Worm (Caenorhabditis elegans): Measurements from ENCODE around the gene srh-231.
"Not testable (repeated sequence)": the region's sequence is repeated elsewhere in the genome, so short reads cannot be mapped to it uniquely, and the experiment has no call there.

srh-231 gene

ce11 chrV:7339831-7340230 is 12.2 kb downstream of the srh-231 start, which contains the start of gene srh-187:
Gene srh-187, minus strand, starts transcription at chrV:7339931.
- TF ChIP-seq attf-3 (GFP tag; conservative IDR thresholded peaks at IDR 0.05) (no peak), hmg-1.2 (GFP tag; IDR thresholded peaks at IDR 0.05) (no peak), lsl-1 (GFP tag; optimal IDR thresholded peaks at IDR 0.05) (no peak), F55B11.4 (tag; optimal IDR thresholded peaks at IDR 0.05; ENCODE audit: borderline replicate concordance, insufficient read depth) (no peak), nhr-179 (tag; optimal IDR thresholded peaks at IDR 0.05) (no peak), rec-8 (tag; optimal IDR thresholded peaks at IDR 0.05) (no peak), ekl-4 (GFP tag; IDR thresholded peaks at IDR 0.05) (no peak), cebp-1 (GFP tag; IDR thresholded peaks at IDR 0.05) (no peak), cebp-1 (tag; optimal IDR thresholded peaks at IDR 0.05) (no peak), ztf-26 (tag; optimal IDR thresholded peaks at IDR 0.05) (no peak), ZK185.1 (tag; optimal IDR thresholded peaks at IDR 0.05; ENCODE audit: poor library complexity, severe bottlenecking) (no peak)

- not testable (repeated sequence) for TF ChIP-seq F39B2.1 (GFP tag; IDR thresholded peaks at IDR 0.05); F55B11.4 (tag; optimal IDR thresholded peaks at IDR 0.05; ENCODE audit: borderline replicate concordance, insufficient read depth); mcd-1 (GFP tag; IDR thresholded peaks at IDR 0.05)
Observed at ce11 chrV:7337218-7337617, 14.8 kb downstream of the srh-231 start, which contains the start of gene F10G2.7. Gene F10G2.7, minus strand, starts transcription at chrV:7337318.

ce11 chrV:7332253-7332652 is 19.8 kb downstream of the srh-231 start, which contains the start of gene F10G2.1:
Gene F10G2.1, plus strand, starts transcription at chrV:7332553.
- no peak for TF ChIP-seq F55B11.4 (tag; optimal IDR thresholded peaks at IDR 0.05; ENCODE audit: borderline replicate concordance, insufficient read depth)
- no peak for TF ChIP-seq madf-8 (GFP tag; conservative IDR thresholded peaks at IDR 0.05)
- no peak for TF ChIP-seq mel-28 (tag; optimal IDR thresholded peaks at IDR 0.05; ENCODE audit: borderline replicate concordance)
- no peak for TF ChIP-seq T26A5.8 (tag; optimal IDR thresholded peaks at IDR 0.05)
- no peak for TF ChIP-seq F10E7.11 (tag; optimal IDR thresholded peaks at IDR 0.05)
- TF ChIP-seq egl-44 (GFP tag; IDR thresholded peaks at IDR 0.05) = no peak
- no peak for TF ChIP-seq hlh-26 (GFP tag; conservative IDR thresholded peaks at IDR 0.05)
- TF ChIP-seq nhr-90 (tag; optimal IDR thresholded peaks at IDR 0.05) = no peak
- no peak for TF ChIP-seq ccch-3 (GFP tag; optimal IDR thresholded peaks at IDR 0.05)
- TF ChIP-seq akir-1 (GFP tag; optimal IDR thresholded peaks at IDR 0.05) = no peak
- no peak for TF ChIP-seq tbx-9 (tag; optimal IDR thresholded peaks at IDR 0.05; ENCODE audit: borderline replicate concordance)

ce11 chrV:7330868-7331267 is 21.2 kb downstream of the srh-231 start, which contains the start of gene F10G2.2:
Gene F10G2.2, plus strand, starts transcription at chrV:7331168.
- no peak for TF ChIP-seq hlh-12 (tag; optimal IDR thresholded peaks at IDR 0.05)
- TF ChIP-seq ztf-28 (GFP tag; IDR thresholded peaks at IDR 0.05) = no peak
- no peak for TF ChIP-seq atf-7 (tag; optimal IDR thresholded peaks at IDR 0.05)
- no peak for TF ChIP-seq die-1 (tag; optimal IDR thresholded peaks at IDR 0.05)
- no peak for TF ChIP-seq gei-17 (GFP tag; optimal IDR thresholded peaks at IDR 0.05)
- TF ChIP-seq madf-8 (GFP tag; conservative IDR thresholded peaks at IDR 0.05) = no peak
- TF ChIP-seq B0035.1 (tag; optimal IDR thresholded peaks at IDR 0.05) = no peak
- no peak for TF ChIP-seq aptf-3 (GFP tag; IDR thresholded peaks at IDR 0.05)
- no peak for TF ChIP-seq T07F8.4 (tag; optimal IDR thresholded peaks at IDR 0.05)
- TF ChIP-seq ztf-26 (tag; optimal IDR thresholded peaks at IDR 0.05) = no peak
- no peak for TF ChIP-seq snpc-1.3 (tag; optimal IDR thresholded peaks at IDR 0.05; ENCODE audit: insufficient read depth)
- TF ChIP-seq let-607 (tag; optimal IDR thresholded peaks at IDR 0.05) = no peak
- no peak for TF ChIP-seq tbx-9 (tag; optimal IDR thresholded peaks at IDR 0.05; ENCODE audit: borderline replicate concordance)
- TF ChIP-seq Y53F4B.3 (GFP tag; IDR thresholded peaks at IDR 0.05) = no peak
